Fruit fly (Drosophila melanogaster): ENCODE data around the gene CG9411.

DNA sequence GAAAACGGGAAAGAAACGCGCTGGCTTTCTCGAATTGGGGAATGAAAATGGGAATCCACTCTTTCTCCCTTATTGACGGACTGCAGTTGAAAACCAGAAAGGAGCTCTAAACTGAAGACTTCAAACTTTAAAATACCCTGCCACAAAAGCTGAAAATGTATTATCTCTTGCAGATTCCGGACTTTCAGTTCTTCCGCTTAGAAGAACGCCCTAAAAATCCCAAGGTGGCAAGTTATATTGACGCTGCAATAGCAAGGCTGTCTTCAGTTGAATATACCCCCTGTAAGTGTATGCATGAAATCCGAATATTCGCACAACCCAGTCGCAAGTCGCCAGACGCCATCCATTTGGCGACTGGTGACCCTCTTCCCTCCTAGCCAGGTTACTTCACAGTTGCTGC is 1.7 kb upstream of the CG9411 start:
- TF ChIP-seq CG10348 (GFP tag; IDR thresholded peaks at IDR 0.05), result 0 out of 2 replicates have a peak, but pooled peaks have one; percentile 18
- TF ChIP-seq CG8159 (tag; optimal IDR thresholded peaks at IDR 0.05), result peak; percentile 80
